Worm (Caenorhabditis elegans) whole organism, mixed stage, embryonic: ENCODE results near the gene C05D10.4.

Experiments
- nhr-237 ChIP-seq: fragments of 150-350 bp; optimal IDR thresholded peaks from 2 replicates; lab custom pipeline; 2014; ENCODE audit warnings: missing biosample characterization, missing genetic modification characterization
- unc-39 ChIP-seq: fragments of 150-350 bp; optimal IDR thresholded peaks from 2 replicates; lab custom pipeline; 2014; ENCODE audit warnings: missing biosample characterization, missing genetic modification characterization

- TF ChIP-seq unc-39 (tag; lab: Kevin White, UChicago) (no peak), nhr-237 (no peak)
Measured at ce11 chrIII:6067557-6067956, 35.1 kb downstream of the C05D10.4 start, which contains the start of gene mapk-15.
